Worm (Caenorhabditis elegans) whole organism, L4 larva: ENCODE measurements around the gene T14B4.9.

ENCODE experiments used
- F37D6.2 ChIP-seq: sonication (generic microtip); optimal IDR thresholded peaks from 2 replicates; lab custom pipeline; 2016; ENCODE audit warnings: mild to moderate bottlenecking, missing genetic modification characterization, missing compliant biosample characterization
- F44E2.7 ChIP-seq: fragments of 200-800 bp; sonication (Bioruptor generic); IDR thresholded peaks from 2 replicates; pipeline ENCODE4 v2.1.2; 2022; ENCODE audit warnings: missing genetic modification characterization, missing compliant biosample characterization
- F49E8.2 ChIP-seq: sonication (generic microtip); optimal IDR thresholded peaks from 2 replicates; lab custom pipeline; 2016; ENCODE audit warnings: missing compliant biosample characterization, mild to moderate bottlenecking, missing genetic modification characterization, borderline replicate concordance
- R02D3.7 ChIP-seq: fragments of 150-350 bp; sonication (generic microtip); optimal IDR thresholded peaks from 3 replicates; lab custom pipeline; 2014; ENCODE audit warnings: missing biosample characterization, missing genetic modification characterization
- Y5F2A.4 ChIP-seq: fragments of 200-800 bp; sonication (Bioruptor generic); optimal IDR thresholded peaks from 2 replicates; lab custom pipeline; 2018; ENCODE audit warnings: mild to moderate bottlenecking, missing genetic modification characterization, missing compliant biosample characterization
- Y75B8A.6 ChIP-seq: fragments of 200-800 bp; sonication (Bioruptor generic); IDR thresholded peaks from 2 replicates; pipeline ENCODE4 v1.3.6; 2022; ENCODE audit warnings: missing genetic modification reagents, missing genetic modification characterization, missing compliant biosample characterization
- aha-1 ChIP-seq: fragments of 150-350 bp; peaks from one replicate; lab custom pipeline; 2014; ENCODE audit warnings: missing biosample characterization, missing genetic modification characterization
- arid-1 ChIP-seq: fragments of 200-800 bp; sonication (Bioruptor generic); conservative IDR thresholded peaks from 2 replicates; pipeline ENCODE4 v1.3.6; 2022; ENCODE audit warnings: missing genetic modification reagents, missing genetic modification characterization, missing compliant biosample characterization
- ceh-28 ChIP-seq: fragments of 150-350 bp; optimal IDR thresholded peaks from 2 replicates; lab custom pipeline; 2014; ENCODE audit warnings: missing biosample characterization, missing genetic modification reagents, missing genetic modification characterization
- ceh-62 ChIP-seq: sonication (generic microtip); optimal IDR thresholded peaks from 2 replicates; lab custom pipeline; 2017; ENCODE audit warnings: missing biosample characterization, missing genetic modification characterization
- ces-1 ChIP-seq: fragments of 150-350 bp; sonication (generic microtip); optimal IDR thresholded peaks from 4 replicates; lab custom pipeline; 2014; ENCODE audit warnings: missing biosample characterization, missing genetic modification reagents, missing genetic modification characterization
- daf-16 ChIP-seq, 3 experiments: sonication (generic microtip); optimal IDR thresholded peaks; 2 replicates each; lab custom pipeline; 2016 to 2017; ENCODE audit warnings: missing genetic modification characterization in 3 of 3, missing genetic modification reagents in 3 of 3, mild to moderate bottlenecking in 2 of 3, missing compliant biosample characterization in 2 of 3, missing biosample characterization in 1 of 3, moderate library complexity in 1 of 3
- daf-8 ChIP-seq: fragments of 200-800 bp; sonication (Bioruptor generic); IDR thresholded peaks from 2 replicates; pipeline ENCODE4 v1.3.6; 2022; ENCODE audit warnings: missing genetic modification characterization, missing compliant biosample characterization
- dmd-9 ChIP-seq: fragments of 200-800 bp; sonication (Bioruptor generic); IDR thresholded peaks from 2 replicates; pipeline ENCODE4 v1.3.6; 2022; ENCODE audit warnings: missing genetic modification reagents, missing genetic modification characterization, missing compliant biosample characterization
- egl-27 ChIP-seq: sonication (generic microtip); optimal IDR thresholded peaks from 3 replicates; lab custom pipeline; 2017; ENCODE audit warnings: missing biosample characterization, missing genetic modification reagents, missing genetic modification characterization
- egl-43 ChIP-seq: fragments of 200-800 bp; sonication (Bioruptor generic); IDR thresholded peaks from 2 replicates; pipeline ENCODE4 v1.3.6; 2022; ENCODE audit warnings: missing genetic modification reagents, missing genetic modification characterization, missing compliant biosample characterization
- gei-8 ChIP-seq: fragments of 200-800 bp; sonication (Bioruptor generic); optimal IDR thresholded peaks from 2 replicates; lab custom pipeline; 2018; ENCODE audit warnings: mild to moderate bottlenecking, missing genetic modification characterization, missing compliant biosample characterization
- hlh-11 ChIP-seq: fragments of 200-800 bp; sonication (Bioruptor generic); optimal IDR thresholded peaks from 2 replicates; lab custom pipeline; 2018; ENCODE audit warnings: mild to moderate bottlenecking, missing genetic modification characterization, missing compliant biosample characterization
- hlh-30 ChIP-seq: sonication (generic microtip); optimal IDR thresholded peaks from 2 replicates; lab custom pipeline; 2017; ENCODE audit warnings: antibody characterized with exemption, mild to moderate bottlenecking, missing genetic modification characterization, missing compliant biosample characterization; ENCODE audit not compliant: insufficient read depth
- lim-7 ChIP-seq: fragments of 200-800 bp; sonication (Bioruptor generic); IDR thresholded peaks from 2 replicates; pipeline ENCODE4 v1.3.6; 2022; ENCODE audit warnings: missing genetic modification characterization, missing compliant biosample characterization
- lin-29 ChIP-seq: fragments of 200-800 bp; sonication (Bioruptor generic); IDR thresholded peaks from 2 replicates; pipeline ENCODE4 v1.3.6; 2022; ENCODE audit warnings: missing genetic modification reagents, missing genetic modification characterization, missing compliant biosample characterization
- lsy-2 ChIP-seq, 2 experiments: fragments of 150-350 bp in 1 of 2; sonication (generic microtip) in 1 of 2; optimal IDR thresholded peaks; 2 replicates each; lab custom pipeline; 2014 to 2017; ENCODE audit warnings: missing biosample characterization in 2 of 2, missing genetic modification characterization in 2 of 2
- mdl-1 ChIP-seq, 2 experiments: fragments of 150-350 bp in 1 of 2; sonication (generic microtip) in 1 of 2; optimal IDR thresholded peaks; 2 replicates each; lab custom pipeline; 2014 to 2017; ENCODE audit warnings: missing biosample characterization in 2 of 2, missing genetic modification characterization in 2 of 2
- mdt-29 ChIP-seq: fragments of 200-800 bp; sonication (Bioruptor generic); IDR thresholded peaks from 2 replicates; pipeline ENCODE4 v1.3.6; 2022; ENCODE audit warnings: missing genetic modification reagents, missing genetic modification characterization, missing compliant biosample characterization
- mxl-2 ChIP-seq: fragments of 200-800 bp; sonication (Bioruptor generic); conservative IDR thresholded peaks from 2 replicates; pipeline ENCODE4 v1.3.6; 2022; ENCODE audit warnings: missing genetic modification reagents, missing genetic modification characterization, missing compliant biosample characterization
- mxl-3 ChIP-seq: fragments of 200-800 bp; sonication (Bioruptor generic); optimal IDR thresholded peaks from 2 replicates; lab custom pipeline; 2018; ENCODE audit warnings: mild to moderate bottlenecking, missing genetic modification characterization, missing compliant biosample characterization
- nhr-10 ChIP-seq: fragments of 150-350 bp; optimal IDR thresholded peaks from 2 replicates; lab custom pipeline; 2014; ENCODE audit warnings: missing biosample characterization, missing genetic modification characterization
- nhr-102 ChIP-seq: sonication (generic microtip); optimal IDR thresholded peaks from 2 replicates; lab custom pipeline; 2016; ENCODE audit warnings: mild to moderate bottlenecking, missing genetic modification characterization, moderate library complexity, missing compliant biosample characterization
- nhr-111 ChIP-seq: fragments of 200-800 bp; sonication (Bioruptor generic); optimal IDR thresholded peaks from 2 replicates; lab custom pipeline; 2018; ENCODE audit warnings: mild to moderate bottlenecking, missing genetic modification characterization, missing compliant biosample characterization
- nhr-28 ChIP-seq: fragments of 150-350 bp; optimal IDR thresholded peaks from 2 replicates; lab custom pipeline; 2014; ENCODE audit warnings: missing biosample characterization, missing genetic modification characterization
- nhr-6 ChIP-seq: fragments of 150-350 bp; optimal IDR thresholded peaks from 2 replicates; lab custom pipeline; 2014; ENCODE audit warnings: missing biosample characterization, missing genetic modification characterization
- nhr-76 ChIP-seq: fragments of 150-350 bp; optimal IDR thresholded peaks from 2 replicates; lab custom pipeline; 2014; ENCODE audit warnings: missing biosample characterization, missing genetic modification characterization
- pqm-1 ChIP-seq: sonication (generic microtip); optimal IDR thresholded peaks from 2 replicates; lab custom pipeline; 2017; ENCODE audit warnings: missing biosample characterization, missing genetic modification characterization
- rbr-2 ChIP-seq: sonication (generic microtip); optimal IDR thresholded peaks from 2 replicates; lab custom pipeline; 2016; ENCODE audit warnings: missing genotype, missing genetic modification characterization, missing compliant biosample characterization
- tag-97 ChIP-seq: fragments of 200-800 bp; sonication (Bioruptor generic); IDR thresholded peaks from 2 replicates; pipeline ENCODE4 v1.3.6; 2022; ENCODE audit warnings: missing genetic modification characterization, missing compliant biosample characterization
- unc-130 ChIP-seq: sonication (generic microtip); optimal IDR thresholded peaks from 2 replicates; lab custom pipeline; 2016; ENCODE audit warnings: missing genetic modification reagents, missing genetic modification characterization, missing compliant biosample characterization
- unc-62 ChIP-seq, 3 experiments: fragments of 150-350 bp in 1 of 3; sonication (generic microtip); optimal IDR thresholded peaks in 2 of 3; peaks in 1 of 3; 1 replicate in 1 of 3; 2 replicates in 2 of 3; lab custom pipeline; 2014 to 2017; ENCODE audit warnings: missing biosample characterization in 3 of 3, missing genetic modification characterization in 3 of 3, missing genetic modification reagents in 3 of 3, missing genotype in 1 of 3
- zfp-2 ChIP-seq: sonication (generic microtip); optimal IDR thresholded peaks from 2 replicates; lab custom pipeline; 2016; ENCODE audit warnings: mild to moderate bottlenecking, missing genetic modification characterization, missing compliant biosample characterization
- zfp-3 ChIP-seq: fragments of 200-800 bp; sonication (Bioruptor generic); conservative IDR thresholded peaks from 2 replicates; pipeline ENCODE4 v1.3.6; 2022; ENCODE audit warnings: missing genetic modification reagents, missing genetic modification characterization, missing compliant biosample characterization

T14B4.9 gene

DNA sequence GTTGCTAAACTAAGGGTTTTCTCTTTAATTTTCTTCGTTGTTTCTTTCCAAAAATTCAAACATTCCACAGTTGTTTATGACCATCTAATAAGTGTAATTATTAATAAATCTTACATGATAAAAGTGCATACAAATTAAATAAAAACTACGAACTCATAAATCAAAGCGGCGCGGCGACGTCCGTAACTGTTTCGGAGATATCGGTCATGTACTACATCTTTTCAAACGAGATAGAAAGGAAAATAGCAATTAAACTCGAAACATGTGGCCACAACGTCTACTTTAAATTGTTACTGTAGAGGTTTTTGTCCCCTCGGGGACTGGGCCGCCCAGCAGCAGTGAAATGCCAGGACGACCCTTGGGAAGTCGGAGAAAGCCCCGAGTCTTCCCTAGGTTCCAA lies 17.8 kb downstream of the T14B4.9 start:
- TF ChIP-seq pqm-1 (tag; lab: Kevin White, UChicago) (no peak), zfp-3 (no peak), daf-16 (GFP tag; optimal IDR thresholded peaks at IDR 0.05; lab: Kevin White, UChicago) (no peak), daf-16 (tag; optimal IDR thresholded peaks at IDR 0.05; lab: Kevin White, UChicago) (no peak), Y5F2A.4 (GFP tag; lab: Kevin White, UChicago) (no peak), daf-8 (no peak), F49E8.2 (tag; lab: Kevin White, UChicago) (no peak), Y75B8A.6 (GFP tag; lab: Robert Waterston, UW) (no peak), unc-130 (GFP tag; lab: Kevin White, UChicago) (no peak), R02D3.7 (tag; lab: Kevin White, UChicago) (no peak), hlh-30 (tag; lab: Kevin White, UChicago) (no peak), gei-8 (GFP tag; lab: Kevin White, UChicago) (no peak), nhr-10 (no peak), mxl-3 (GFP tag; lab: Kevin White, UChicago) (no peak), dmd-9 (no peak)

DNA sequence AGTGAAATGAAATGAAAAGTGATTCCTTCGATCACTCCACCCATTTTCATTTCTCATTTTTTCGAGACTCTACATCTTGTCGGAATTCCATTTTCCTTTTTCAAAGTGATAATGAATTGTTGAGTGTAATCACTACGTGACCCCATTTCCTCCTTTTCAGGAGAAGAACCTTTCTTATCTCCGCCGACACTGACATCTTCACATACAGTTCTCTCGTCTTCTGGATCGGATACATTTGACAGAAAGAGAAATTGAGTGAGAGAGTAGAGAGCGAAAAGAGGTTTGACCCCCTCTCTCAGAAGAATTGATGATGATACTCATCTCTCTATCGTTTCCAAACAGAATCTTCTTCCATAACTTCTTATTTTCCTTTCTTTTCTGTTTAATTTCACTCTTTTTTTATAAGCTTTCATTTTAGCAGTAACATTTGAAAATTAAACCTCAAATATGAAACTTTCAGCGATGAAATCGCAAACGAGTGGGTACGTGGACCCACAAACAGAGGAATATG lies 19.7 kb downstream of the T14B4.9 start, which contains the start of gene dpy-2:
Gene dpy-2 (plus strand): TSS at position 461 of the 511 bp plus-strand sequence.
- TF ChIP-seq lim-7 (no peak), tag-97 (GFP tag; lab: Robert Waterston, UW) (no peak), mdl-1 (tag; optimal IDR thresholded peaks at IDR 0.05; lab: Kevin White, UChicago) (no peak), nhr-6 (tag; lab: Kevin White, UChicago) (no peak), nhr-76 (no peak), nhr-10 (no peak), egl-27 (tag; lab: Kevin White, UChicago) (no peak), ceh-62 (tag; lab: Kevin White, UChicago) (no peak), rbr-2 (tag; lab: Kevin White, UChicago) (no peak), arid-1 (GFP tag; lab: Robert Waterston, UW) (no peak), ceh-28 (tag; lab: Kevin White, UChicago) (no peak), mdt-29 (GFP tag; lab: Robert Waterston, UW) (no peak), nhr-102 (tag; lab: Kevin White, UChicago) (no peak), aha-1 (tag; lab: Kevin White, UChicago) (peak; percentile 42), mxl-2 (GFP tag; lab: Robert Waterston, UW) (no peak), egl-43 (GFP tag; lab: Robert Waterston, UW) (no peak), nhr-111 (GFP tag; lab: Kevin White, UChicago) (no peak), nhr-28 (peak; percentile 13), unc-62 (GFP tag; optimal IDR thresholded peaks at IDR 0.05 in 1 of 2; lab: Kevin White, UChicago) (peak in 1 of 2 experiments; percentile 61), unc-62 (tag; optimal IDR thresholded peaks at IDR 0.05; lab: Kevin White, UChicago) (no peak), F37D6.2 (no peak), lin-29 (no peak), F44E2.7 (no peak), hlh-11 (tag; lab: Kevin White, UChicago) (no peak), ces-1 (GFP tag; lab: Kevin White, UChicago) (no peak)

DNA sequence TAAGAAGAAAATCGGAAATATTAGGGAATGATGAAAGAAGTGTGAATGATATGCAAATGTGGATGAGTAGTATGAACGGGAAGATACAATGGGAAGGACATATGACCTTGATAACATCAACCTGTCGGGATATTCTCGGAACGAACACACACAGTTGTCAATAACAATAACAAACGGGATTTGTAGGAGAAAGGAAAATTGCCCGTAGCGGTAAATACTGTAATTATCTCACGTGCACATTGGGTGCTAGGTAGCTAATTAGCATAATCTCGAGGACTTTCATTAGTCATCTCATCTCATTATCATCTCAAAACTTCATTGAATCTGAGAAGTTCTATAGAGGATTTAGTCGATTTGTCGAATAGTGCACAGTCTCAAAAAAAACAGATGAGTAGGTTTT lies 20.6 kb downstream of the T14B4.9 start:
- no peak for TF ChIP-seq mxl-2 (GFP tag; lab: Robert Waterston, UW)
- no peak for TF ChIP-seq nhr-102 (tag; lab: Kevin White, UChicago)
- no peak for TF ChIP-seq zfp-3
- TF ChIP-seq aha-1 (tag; lab: Kevin White, UChicago), result peak; percentile 45
- TF ChIP-seq nhr-76, result no peak
- no peak for TF ChIP-seq mdt-29 (GFP tag; lab: Robert Waterston, UW)
- no peak for TF ChIP-seq lsy-2 (tag; optimal IDR thresholded peaks at IDR 0.05; lab: Kevin White, UChicago)
- no peak for TF ChIP-seq zfp-2 (tag; lab: Kevin White, UChicago)
